Fruit fly (Drosophila melanogaster): ENCODE data around the gene Lint-1.

DNA sequence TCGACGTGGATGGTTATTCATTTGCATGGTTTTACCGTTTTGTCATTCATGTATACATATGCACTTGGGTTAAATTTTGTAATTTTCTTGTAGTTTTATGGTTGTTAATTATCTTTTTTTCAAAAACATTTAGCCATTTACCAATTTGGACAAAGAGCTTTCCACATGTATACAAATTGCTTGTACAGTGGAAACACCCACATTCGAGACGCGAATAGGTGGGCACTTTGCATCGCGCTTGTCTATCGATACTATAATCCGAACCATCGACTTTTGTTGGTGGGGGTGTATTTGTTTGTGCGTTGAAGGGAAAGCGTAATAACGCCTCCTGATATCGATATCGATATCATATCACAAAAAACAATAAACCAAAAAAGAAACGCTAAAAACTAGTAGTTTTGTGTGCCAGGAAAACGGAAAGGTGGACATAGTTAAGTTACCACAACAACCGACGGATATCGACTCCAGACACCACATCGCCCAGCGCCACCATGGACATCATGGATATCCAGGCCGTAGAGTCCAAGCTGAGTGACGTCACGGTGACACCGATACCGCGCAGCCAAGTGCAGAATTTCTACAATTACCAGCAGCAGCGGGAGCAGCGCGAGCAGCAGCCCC lies 11.4 kb upstream of the Lint-1 start, which contains the start of gene CDK2AP1:
- no peak for TF ChIP-seq h (optimal IDR thresholded peaks at IDR 0.05)
- TF ChIP-seq Sin3A (optimal IDR thresholded peaks at IDR 0.05) = no peak
- TF ChIP-seq insv (optimal IDR thresholded peaks at IDR 0.05) = no peak
- no peak for TF ChIP-seq ttk (optimal IDR thresholded peaks at IDR 0.05)
- TF ChIP-seq Myc (optimal IDR thresholded peaks at IDR 0.05) = no peak
